Fruit fly (Drosophila melanogaster) whole organism, wandering third instar larva: ENCODE data around the gene eff.
A peak's percentile ranks its signal among the peaks of the same experiment; 100 is the strongest.

Experiments used
- Abd-B ChIP-seq: fragments of >200 bp; optimal IDR thresholded peaks from 2 replicates; lab custom pipeline; 2017; ENCODE audit warnings: missing biosample characterization, missing genetic modification characterization
- CG32264 ChIP-seq: fragments of 200-800 bp; sonication (Bioruptor generic); optimal IDR thresholded peaks from 2 replicates; lab custom pipeline; 2016; ENCODE audit warnings: missing biosample characterization, missing genetic modification characterization
- CG9705 ChIP-seq: fragments of 200-800 bp; sonication (Bioruptor generic); optimal IDR thresholded peaks from 2 replicates; lab custom pipeline; 2018; ENCODE audit warnings: missing biosample characterization, mild to moderate bottlenecking, missing genetic modification characterization
- CrebA ChIP-seq: fragments of 200-800 bp; sonication (Bioruptor generic); optimal IDR thresholded peaks from 2 replicates; lab custom pipeline; 2016; ENCODE audit warnings: missing biosample characterization, mild to moderate bottlenecking, missing genetic modification characterization, borderline replicate concordance
- Dfd ChIP-seq: fragments of >200 bp; optimal IDR thresholded peaks from 2 replicates; lab custom pipeline; 2017; ENCODE audit warnings: missing biosample characterization, missing genetic modification characterization
- Dif ChIP-seq: fragments of 200-275, 200-300 bp; sonication (Bioruptor generic); optimal IDR thresholded peaks from 2 replicates; lab custom pipeline; 2018; ENCODE audit warnings: missing biosample characterization, missing genetic modification characterization; ENCODE audit not compliant: partially characterized antibody
- GATAd ChIP-seq: sonication (Bioruptor generic); optimal IDR thresholded peaks from 2 replicates; lab custom pipeline; 2016; ENCODE audit warnings: missing biosample characterization, missing genetic modification characterization
- HLH106 ChIP-seq: fragments of 200-800 bp; optimal IDR thresholded peaks from 3 replicates; lab custom pipeline; 2019; ENCODE audit warnings: missing biosample characterization, mild to moderate bottlenecking, missing genetic modification characterization, moderate library complexity
- Hnf4 ChIP-seq: fragments of 200-800 bp; sonication (Bioruptor generic); optimal IDR thresholded peaks from 2 replicates; lab custom pipeline; 2016; ENCODE audit warnings: missing biosample characterization, mild to moderate bottlenecking, missing genetic modification characterization
- Hr78 ChIP-seq: fragments of >200 bp; optimal IDR thresholded peaks from 2 replicates; lab custom pipeline; 2017; ENCODE audit warnings: missing biosample characterization, missing genetic modification characterization
- Hr83 ChIP-seq: fragments of 200-300 bp; sonication (Bioruptor generic); optimal IDR thresholded peaks from 2 replicates; lab custom pipeline; 2016; ENCODE audit warnings: missing biosample characterization, mild to moderate bottlenecking, missing genetic modification characterization, moderate library complexity; ENCODE audit not compliant: poor library complexity, severe bottlenecking
- Jra ChIP-seq: sonication (Bioruptor generic); optimal IDR thresholded peaks from 2 replicates; lab custom pipeline; 2016; ENCODE audit warnings: missing biosample characterization, missing genetic modification characterization
- Mio ChIP-seq: sonication (Bioruptor generic); optimal IDR thresholded peaks from 2 replicates; lab custom pipeline; 2016; ENCODE audit warnings: missing biosample characterization, missing genetic modification characterization
- Myc ChIP-seq: fragments of >200 bp; optimal IDR thresholded peaks from 2 replicates; lab custom pipeline; 2017
- N ChIP-seq: fragments of >200 bp; optimal IDR thresholded peaks from 2 replicates; lab custom pipeline; 2018; ENCODE audit warnings: missing biosample characterization, missing external identifiers, missing genetic modification characterization
- OdsH ChIP-seq: fragments of 200-800 bp; sonication (Bioruptor generic); optimal IDR thresholded peaks from 2 replicates; lab custom pipeline; 2016; ENCODE audit warnings: missing biosample characterization, mild to moderate bottlenecking, missing genetic modification characterization
- Rel ChIP-seq, 2 experiments: fragments of 200-800 bp; sonication (Bioruptor generic) in 1 of 2; optimal IDR thresholded peaks; 2 replicates in 1 of 2; 3 replicates in 1 of 2; lab custom pipeline; 2016 to 2019; ENCODE audit warnings: mild to moderate bottlenecking in 2 of 2, missing biosample characterization in 2 of 2, missing genetic modification characterization in 2 of 2, moderate library complexity in 1 of 2
- Sp1 ChIP-seq: fragments of 200-800 bp; sonication (Bioruptor generic); optimal IDR thresholded peaks from 3 replicates; lab custom pipeline; 2019; ENCODE audit warnings: missing biosample characterization, mild to moderate bottlenecking, missing genetic modification characterization, moderate library complexity
- Vsx2 ChIP-seq: fragments of 200-300, 225-300 bp; sonication (Bioruptor generic); optimal IDR thresholded peaks from 2 replicates; lab custom pipeline; 2018; ENCODE audit warnings: missing biosample characterization, missing genetic modification characterization; ENCODE audit not compliant: partially characterized antibody
- br ChIP-seq: fragments of 200-800 bp; sonication (Bioruptor generic); optimal IDR thresholded peaks from 2 replicates; lab custom pipeline; 2016; ENCODE audit warnings: missing biosample characterization, missing genetic modification characterization
- brk ChIP-seq: fragments of 200-800 bp; sonication (Bioruptor generic); optimal IDR thresholded peaks from 2 replicates; lab custom pipeline; 2016; ENCODE audit warnings: missing biosample characterization, mild to moderate bottlenecking, missing genetic modification characterization
- dl ChIP-seq, 2 experiments: fragments of 175-275, 200-275 bp in 1 of 2; fragments of 200-275 bp in 1 of 2; sonication (Bioruptor generic); optimal IDR thresholded peaks; lab custom pipeline; 2018; ENCODE audit warnings: mild to moderate bottlenecking in 2 of 2, missing biosample characterization in 2 of 2, missing genetic modification characterization in 2 of 2, moderate library complexity in 2 of 2; ENCODE audit not compliant: partially characterized antibody in 2 of 2, insufficient read depth in 1 of 2
- dmrt93B ChIP-seq: fragments of 200-800 bp; sonication (Bioruptor generic); optimal IDR thresholded peaks from 2 replicates; lab custom pipeline; 2018; ENCODE audit warnings: missing biosample characterization, mild to moderate bottlenecking, missing genetic modification characterization
- dsf ChIP-seq: sonication (Bioruptor generic); optimal IDR thresholded peaks from 2 replicates; lab custom pipeline; 2016; ENCODE audit warnings: missing biosample characterization, missing genetic modification characterization, borderline replicate concordance
- ey ChIP-seq: fragments of 200-800 bp; sonication (Bioruptor generic); optimal IDR thresholded peaks from 2 replicates; lab custom pipeline; 2016; ENCODE audit warnings: missing biosample characterization, missing genetic modification characterization
- foxo ChIP-seq, 2 experiments: fragments of 200-800 bp; sonication (Bioruptor generic); optimal IDR thresholded peaks; 2 replicates in 1 of 2; 3 replicates in 1 of 2; lab custom pipeline; 2016 to 2017; ENCODE audit warnings: missing biosample characterization in 2 of 2, missing genetic modification characterization in 2 of 2
- fru ChIP-seq: fragments of 200-800 bp; sonication (Bioruptor generic); optimal IDR thresholded peaks from 3 replicates; lab custom pipeline; 2016; ENCODE audit warnings: missing biosample characterization, mild to moderate bottlenecking, missing genetic modification characterization
- h ChIP-seq: fragments of 200-800 bp; sonication (Bioruptor generic); optimal IDR thresholded peaks from 3 replicates; lab custom pipeline; 2016; ENCODE audit warnings: missing biosample characterization, mild to moderate bottlenecking, missing genetic modification characterization
- jim ChIP-seq: fragments of 175-275, 200-325 bp; sonication (Bioruptor generic); optimal IDR thresholded peaks from 2 replicates; lab custom pipeline; 2016; ENCODE audit warnings: missing biosample characterization, mild to moderate bottlenecking, missing genetic modification characterization
- lola ChIP-seq: fragments of >200 bp; optimal IDR thresholded peaks from 2 replicates; lab custom pipeline; 2017; ENCODE audit warnings: missing biosample characterization, missing genetic modification characterization
- pan ChIP-seq: fragments of >200 bp; optimal IDR thresholded peaks from 2 replicates; lab custom pipeline; 2017
- psq ChIP-seq: fragments of 200-800 bp; sonication (Bioruptor generic); optimal IDR thresholded peaks from 3 replicates; lab custom pipeline; 2017; ENCODE audit warnings: missing biosample characterization, mild to moderate bottlenecking, missing genetic modification characterization, moderate library complexity
- rgr ChIP-seq: fragments of 200-800 bp; sonication (Bioruptor generic); optimal IDR thresholded peaks from 3 replicates; lab custom pipeline; 2016; ENCODE audit warnings: missing biosample characterization, mild to moderate bottlenecking, missing genetic modification characterization
- sage ChIP-seq: fragments of 200-800 bp; sonication (Bioruptor generic); optimal IDR thresholded peaks from 2 replicates; lab custom pipeline; 2016; ENCODE audit warnings: missing biosample characterization, mild to moderate bottlenecking, missing genetic modification characterization
- sv ChIP-seq: fragments of 200-800 bp; sonication (Bioruptor generic); optimal IDR thresholded peaks from 3 replicates; lab custom pipeline; 2016; ENCODE audit warnings: missing biosample characterization, missing genetic modification characterization
- tai ChIP-seq: sonication (Bioruptor generic); optimal IDR thresholded peaks from 2 replicates; lab custom pipeline; 2016; ENCODE audit warnings: missing biosample characterization, missing genetic modification characterization
- usp ChIP-seq: fragments of >200 bp; optimal IDR thresholded peaks from 2 replicates; lab custom pipeline; 2017; ENCODE audit warnings: missing biosample characterization, missing genetic modification characterization
- woc ChIP-seq: sonication (Bioruptor generic); optimal IDR thresholded peaks from 2 replicates; lab custom pipeline; 2016; ENCODE audit warnings: missing biosample characterization, mild to moderate bottlenecking, missing genetic modification characterization

Gene eff

DNA sequence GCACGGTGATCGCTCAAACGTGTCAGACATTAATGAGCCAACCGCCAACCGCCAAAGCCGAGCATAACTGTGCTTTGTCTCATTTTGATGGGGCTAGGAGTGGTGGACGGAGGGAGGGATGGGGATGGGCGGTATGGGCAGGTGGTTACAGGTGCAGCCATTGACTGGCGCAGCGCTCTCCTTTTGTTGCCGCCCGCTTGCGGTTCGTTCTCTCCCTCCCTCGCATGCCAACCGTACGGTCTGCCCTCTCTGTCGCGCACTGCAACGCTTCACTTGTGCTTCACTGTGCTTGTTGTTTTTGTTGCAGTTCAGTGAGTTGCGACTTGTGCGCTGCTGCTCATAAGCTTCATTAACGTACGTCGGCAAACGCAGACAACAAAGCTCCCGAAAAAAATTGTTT lies 2.3 kb upstream of the eff start:
- TF ChIP-seq pan (lab: Kevin White, UChicago) (no peak), tai (no peak), ey (GFP tag; lab: Kevin White, UChicago) (no peak), Rel (GFP tag; optimal IDR thresholded peaks at IDR 0.05; lab: Kevin White, UChicago) (no peak), Rel (tag; optimal IDR thresholded peaks at IDR 0.05; lab: Kevin White, UChicago) (peak; percentile 3)

DNA sequence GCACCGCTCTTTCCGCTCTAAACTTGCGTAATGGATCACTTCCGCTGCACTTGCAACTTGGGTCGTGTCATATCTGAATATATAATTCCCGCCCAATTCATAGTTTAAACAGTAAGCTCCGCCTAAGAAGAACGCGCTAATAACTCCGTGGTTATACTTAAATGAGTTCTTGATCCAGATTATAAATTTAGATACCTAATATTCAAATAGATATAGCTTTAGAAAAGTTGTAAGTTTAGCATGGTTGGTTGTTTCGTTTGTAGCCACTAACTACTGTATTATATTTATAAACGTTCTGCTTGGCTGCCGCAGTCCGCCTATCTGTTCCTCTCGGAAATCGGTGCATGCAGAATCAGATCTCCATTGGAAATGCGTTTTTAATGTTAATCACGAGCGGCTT lies 1.8 kb upstream of the eff start:
- TF ChIP-seq fru, result peak; percentile 60
- no peak for TF ChIP-seq Jra (GFP tag; lab: Kevin White, UChicago)
- TF ChIP-seq ey (GFP tag; lab: Kevin White, UChicago), result peak; percentile 39
- peak; percentile 10 for TF ChIP-seq psq
- peak; percentile 43 for TF ChIP-seq h (GFP tag; lab: Kevin White, UChicago)
- TF ChIP-seq Mio (GFP tag; lab: Kevin White, UChicago), result no peak
- peak in 1 of 2 experiments; percentile 59 for TF ChIP-seq foxo (GFP tag; optimal IDR thresholded peaks at IDR 0.05; lab: Kevin White, UChicago)
- peak; percentile 26 for TF ChIP-seq Hnf4 (GFP tag; lab: Kevin White, UChicago)
- no peak for TF ChIP-seq CrebA (GFP tag; lab: Kevin White, UChicago)
- TF ChIP-seq Sp1, result peak; percentile 13
- TF ChIP-seq dmrt93B (GFP tag; lab: Kevin White, UChicago), result no peak
- TF ChIP-seq pan (lab: Kevin White, UChicago), result no peak
- peak; percentile 32 for TF ChIP-seq sv (GFP tag; lab: Kevin White, UChicago)
- TF ChIP-seq Hr83, result no peak
- no peak for TF ChIP-seq Dif (GFP tag; lab: Kevin White, UChicago)
- no peak for TF ChIP-seq woc (GFP tag; lab: Kevin White, UChicago)
- no peak for TF ChIP-seq N
- peak; percentile 25 for TF ChIP-seq HLH106 (tag; lab: Kevin White, UChicago)
- no peak for TF ChIP-seq Vsx2 (GFP tag; lab: Kevin White, UChicago)
- TF ChIP-seq lola, result no peak
- no peak for TF ChIP-seq dsf
- TF ChIP-seq dl (GFP tag; optimal IDR thresholded peaks at IDR 0.05; lab: Kevin White, UChicago; ENCODE audit: insufficient read depth in 1 of 2, partially characterized antibody in 2 of 2), result no peak
- peak; percentile 52 for TF ChIP-seq br (GFP tag; lab: Kevin White, UChicago)
- peak; percentile 6 for TF ChIP-seq rgr
- TF ChIP-seq sage (GFP tag; lab: Kevin White, UChicago), result no peak
- no peak for TF ChIP-seq Dfd (GFP tag; lab: Kevin White, UChicago)
- no peak for TF ChIP-seq tai
- TF ChIP-seq CG9705 (GFP tag; lab: Kevin White, UChicago), result no peak
- TF ChIP-seq usp (GFP tag; lab: Kevin White, UChicago), result no peak
- TF ChIP-seq CG32264 (GFP tag; lab: Kevin White, UChicago), result no peak
- no peak for TF ChIP-seq Rel (GFP tag; optimal IDR thresholded peaks at IDR 0.05; lab: Kevin White, UChicago)
- TF ChIP-seq Rel (tag; optimal IDR thresholded peaks at IDR 0.05; lab: Kevin White, UChicago), result no peak
- TF ChIP-seq brk (GFP tag; lab: Kevin White, UChicago), result peak; percentile 14
- TF ChIP-seq jim (GFP tag; lab: Kevin White, UChicago), result no peak
- TF ChIP-seq Hr78, result no peak
- no peak for TF ChIP-seq Myc
- TF ChIP-seq Abd-B, result no peak
- no peak for TF ChIP-seq GATAd
- no peak for TF ChIP-seq OdsH (GFP tag; lab: Kevin White, UChicago)

dm6 chr3R:14742064-14742463 lies 945 bp upstream of the eff start:
- TF ChIP-seq br (GFP tag; lab: Kevin White, UChicago) (no peak), Myc (no peak), usp (GFP tag; lab: Kevin White, UChicago) (no peak), Dfd (GFP tag; lab: Kevin White, UChicago) (peak; percentile 57)
